Fruit fly (Drosophila melanogaster) S2 (cell line): ENCODE data around the gene UQCR-C1.

Source experiments
- CG8478 ChIP-seq: fragments of >200 bp; optimal IDR thresholded peaks from 2 replicates; lab custom pipeline; 2018
- CTCF ChIP-seq, 2 experiments: fragments of >200 bp; optimal IDR thresholded peaks; 2 replicates each; lab custom pipeline; 2018

dm6 chr3R:14864819-14865218 is 25.2 kb upstream of the UQCR-C1 start:
- no peak for TF ChIP-seq CTCF (optimal IDR thresholded peaks at IDR 0.05; lab: Kevin White, UChicago)
- TF ChIP-seq CG8478: no peak
